Worm (Caenorhabditis elegans): Measurements from ENCODE around the gene M01G5.1.

- TF ChIP-seq ama-1 (optimal IDR thresholded peaks at IDR 0.05): no peak
- TF ChIP-seq zag-1 (tag; optimal IDR thresholded peaks at IDR 0.05): no peak
- no peak for TF ChIP-seq aly-2 (tag; optimal IDR thresholded peaks at IDR 0.05)
- TF ChIP-seq ZK546.5 (tag; optimal IDR thresholded peaks at IDR 0.05): no peak
Observed at ce11 chrIII:1539366-1539765, 43.2 kb downstream of the M01G5.1 start.

Data from whole organism, L2 larva.